Worm (Caenorhabditis elegans): ENCODE results near the gene rps-12.

rps-12 gene

ce11 chrIII:5660976-5661375 lies 18.1 kb upstream of the rps-12 start, which contains the start of gene F54E7.6:
Gene F54E7.6, minus strand, starts transcription at chrIII:5661085.
- TF ChIP-seq ztf-4 (tag; optimal IDR thresholded peaks at IDR 0.05) (no peak), nhr-25 (tag; optimal IDR thresholded peaks at IDR 0.05) (peak; percentile 57), R02D3.7 (tag; optimal IDR thresholded peaks at IDR 0.05) (no peak), ceh-82 (tag; optimal IDR thresholded peaks at IDR 0.05) (no peak), lin-11 (tag; optimal IDR thresholded peaks at IDR 0.05) (no peak)

DNA sequence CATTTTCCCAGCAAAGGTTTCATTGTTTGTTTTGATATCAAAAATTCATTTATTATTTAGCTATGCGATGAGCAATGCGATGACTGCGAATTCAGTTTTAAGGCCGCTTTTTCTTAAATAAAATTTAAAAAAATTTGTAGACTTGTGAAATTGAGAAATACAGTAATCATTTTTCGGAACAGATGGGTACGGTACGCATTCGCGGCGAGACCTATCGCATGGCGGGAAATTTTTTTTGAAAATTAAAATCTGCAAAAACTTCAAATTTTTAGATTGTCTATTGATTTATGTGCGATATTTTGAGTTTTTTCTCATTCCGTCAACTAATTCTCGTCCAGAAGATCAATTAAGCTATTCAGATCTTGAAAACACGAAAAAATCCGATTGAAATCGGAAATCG lies 15.6 kb upstream of the rps-12 start:
- TF ChIP-seq nhr-129 (tag; optimal IDR thresholded peaks at IDR 0.05): no peak
- TF ChIP-seq nhr-6 (tag; optimal IDR thresholded peaks at IDR 0.05): no peak
- no peak for TF ChIP-seq fos-1 (tag; optimal IDR thresholded peaks at IDR 0.05)
- no peak for TF ChIP-seq ceh-82 (tag; optimal IDR thresholded peaks at IDR 0.05)
- no peak for TF ChIP-seq nhr-10 (tag; optimal IDR thresholded peaks at IDR 0.05)
- no peak for TF ChIP-seq C34F6.9 (tag; optimal IDR thresholded peaks at IDR 0.05)
- TF ChIP-seq ZK546.5 (tag; optimal IDR thresholded peaks at IDR 0.05): no peak
- TF ChIP-seq sma-3 (GFP tag; optimal IDR thresholded peaks at IDR 0.05): no peak
- no peak for TF ChIP-seq ceh-16 (tag; optimal IDR thresholded peaks at IDR 0.05)
- TF ChIP-seq ztf-4 (tag; optimal IDR thresholded peaks at IDR 0.05): no peak
- TF ChIP-seq elt-3 (tag; optimal IDR thresholded peaks at IDR 0.05): no peak
- TF ChIP-seq nhr-21 (tag; optimal IDR thresholded peaks at IDR 0.05): no peak
- no peak for TF ChIP-seq nhr-77 (tag; optimal IDR thresholded peaks at IDR 0.05)
- no peak for TF ChIP-seq nhr-23 (tag; optimal IDR thresholded peaks at IDR 0.05)
- no peak for TF ChIP-seq skn-1 (tag; optimal IDR thresholded peaks at IDR 0.05)
- no peak for TF ChIP-seq egl-27 (tag; optimal IDR thresholded peaks at IDR 0.05)

DNA sequence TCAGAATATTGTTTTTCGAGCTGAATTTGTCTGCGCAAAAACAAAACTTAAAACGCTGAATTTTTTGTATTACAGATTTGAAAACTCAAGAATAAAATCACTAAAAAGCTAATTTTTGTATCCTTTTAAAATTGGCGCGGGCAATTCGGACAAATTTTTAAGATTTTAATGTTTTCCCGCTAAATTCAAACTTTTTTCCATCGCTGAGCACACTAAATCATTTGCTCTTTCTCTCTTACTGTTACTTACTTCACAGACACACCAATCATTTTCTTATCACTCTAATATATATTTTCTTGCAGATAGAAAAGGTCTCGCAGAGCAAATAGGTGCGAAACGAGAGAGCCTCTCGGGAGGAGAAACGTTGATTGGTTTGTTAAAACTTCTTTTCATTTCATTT lies 15.2 kb upstream of the rps-12 start, which contains the start of gene par-3:
par-3 (plus strand) TSS at position 301 of the 400 bp plus-strand sequence.
- TF ChIP-seq nhr-12 (tag; optimal IDR thresholded peaks at IDR 0.05) (no peak), ceh-82 (tag; optimal IDR thresholded peaks at IDR 0.05) (no peak), mab-5 (tag; optimal IDR thresholded peaks at IDR 0.05) (no peak), elt-3 (tag; optimal IDR thresholded peaks at IDR 0.05) (no peak), elt-1 (tag; optimal IDR thresholded peaks at IDR 0.05) (no peak), crh-2 (tag; optimal IDR thresholded peaks at IDR 0.05) (no peak), mdl-1 (tag; optimal IDR thresholded peaks at IDR 0.05) (no peak), ceh-16 (tag; optimal IDR thresholded peaks at IDR 0.05) (no peak), blmp-1 (tag; optimal IDR thresholded peaks at IDR 0.05; ENCODE audit: insufficient read depth) (no peak)

- TF ChIP-seq fos-1 (tag; optimal IDR thresholded peaks at IDR 0.05): peak; percentile 36
- TF ChIP-seq aly-2 (tag; optimal IDR thresholded peaks at IDR 0.05): no peak
- TF ChIP-seq nhr-129 (tag; optimal IDR thresholded peaks at IDR 0.05): no peak
- TF ChIP-seq elt-3 (tag; optimal IDR thresholded peaks at IDR 0.05): no peak
- no peak for TF ChIP-seq lin-39 (tag; optimal IDR thresholded peaks at IDR 0.05)
- TF ChIP-seq nhr-21 (tag; optimal IDR thresholded peaks at IDR 0.05): no peak
- TF ChIP-seq lsy-2 (tag; optimal IDR thresholded peaks at IDR 0.05): no peak
- no peak for TF ChIP-seq nhr-10 (tag; optimal IDR thresholded peaks at IDR 0.05)
- no peak for TF ChIP-seq ztf-4 (tag; optimal IDR thresholded peaks at IDR 0.05)
- TF ChIP-seq ztf-11 (tag; optimal IDR thresholded peaks at IDR 0.05): no peak
- TF ChIP-seq C34F6.9 (tag; optimal IDR thresholded peaks at IDR 0.05): no peak
- no peak for TF ChIP-seq peb-1 (tag; optimal IDR thresholded peaks at IDR 0.05)
- peak; percentile 2 for TF ChIP-seq nhr-25 (tag; optimal IDR thresholded peaks at IDR 0.05)
- peak; percentile 7 for TF ChIP-seq crh-2 (tag; optimal IDR thresholded peaks at IDR 0.05)
- TF ChIP-seq unc-62 (GFP tag; optimal IDR thresholded peaks at IDR 0.05): no peak
- no peak for TF ChIP-seq alr-1 (tag; optimal IDR thresholded peaks at IDR 0.05)
- TF ChIP-seq ceh-16 (tag; optimal IDR thresholded peaks at IDR 0.05): no peak
- no peak for TF ChIP-seq ztf-1 (GFP tag; conservative IDR thresholded peaks at IDR 0.05)
- no peak for TF ChIP-seq blmp-1 (tag; optimal IDR thresholded peaks at IDR 0.05; ENCODE audit: insufficient read depth)
Measured at ce11 chrIII:5665278-5665677, 13.8 kb upstream of the rps-12 start.

DNA sequence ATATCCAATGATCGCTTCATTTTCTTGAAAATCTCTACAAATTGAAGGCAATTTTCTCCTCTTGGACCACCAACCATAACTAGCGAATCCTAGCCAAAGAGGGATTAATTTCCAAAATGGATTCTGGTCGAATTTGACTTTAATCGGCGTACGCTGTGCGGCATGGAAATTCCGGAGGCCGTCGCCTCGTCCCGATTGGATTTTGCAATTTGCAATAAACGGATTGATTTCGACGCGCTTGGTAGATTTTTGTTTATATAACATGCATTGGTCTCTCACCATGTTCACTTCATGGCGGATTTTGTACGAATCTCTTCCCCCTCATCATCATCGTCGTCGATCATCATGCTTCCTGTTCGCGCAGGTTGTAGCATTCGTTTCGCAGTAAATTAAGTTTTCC lies 13.4 kb upstream of the rps-12 start:
- no peak for TF ChIP-seq R02D3.7 (tag; optimal IDR thresholded peaks at IDR 0.05)
- TF ChIP-seq ama-1 (optimal IDR thresholded peaks at IDR 0.05): no peak
- no peak for TF ChIP-seq zag-1 (tag; optimal IDR thresholded peaks at IDR 0.05)
- no peak for TF ChIP-seq fos-1 (tag; optimal IDR thresholded peaks at IDR 0.05)
- TF ChIP-seq ceh-82 (tag; optimal IDR thresholded peaks at IDR 0.05): no peak
- no peak for TF ChIP-seq dmd-4 (tag; optimal IDR thresholded peaks at IDR 0.05)
- no peak for TF ChIP-seq nhr-237 (tag; optimal IDR thresholded peaks at IDR 0.05)
- no peak for TF ChIP-seq lsy-2 (tag; optimal IDR thresholded peaks at IDR 0.05)
